Worm (Caenorhabditis elegans) whole organism, late embryonic: Measurements from ENCODE around the gene C27B7.6.

Experiments
- F13H6.1 ChIP-seq: sonication (generic microtip); optimal IDR thresholded peaks from 2 replicates; lab custom pipeline; 2016; ENCODE audit warnings: missing genetic modification characterization, missing compliant biosample characterization
- K09A11.1 ChIP-seq: sonication (generic microtip); optimal IDR thresholded peaks from 2 replicates; lab custom pipeline; 2017; ENCODE audit warnings: antibody characterized with exemption, mild to moderate bottlenecking, missing genetic modification characterization, missing compliant biosample characterization; ENCODE audit not compliant: insufficient read depth
- ceh-24 ChIP-seq: sonication (generic microtip); optimal IDR thresholded peaks from 2 replicates; lab custom pipeline; 2016; ENCODE audit warnings: mild to moderate bottlenecking, missing genetic modification characterization, missing compliant biosample characterization
- fax-1 ChIP-seq: sonication (generic microtip); optimal IDR thresholded peaks from 2 replicates; lab custom pipeline; 2016; ENCODE audit warnings: missing genotype, missing genetic modification characterization, missing compliant biosample characterization
- hlh-30 ChIP-seq: sonication (generic microtip); optimal IDR thresholded peaks from 2 replicates; lab custom pipeline; 2017; ENCODE audit warnings: antibody characterized with exemption, missing genetic modification characterization, missing compliant biosample characterization; ENCODE audit not compliant: insufficient read depth
- lin-11 ChIP-seq: fragments of 200-800 bp; sonication (Bioruptor generic); optimal IDR thresholded peaks from 2 replicates; lab custom pipeline; 2018; ENCODE audit warnings: mild to moderate bottlenecking, missing genetic modification characterization, missing compliant biosample characterization
- nfya-1 ChIP-seq: sonication (generic microtip); optimal IDR thresholded peaks from 2 replicates; lab custom pipeline; 2017; ENCODE audit warnings: missing genetic modification characterization, mild to moderate bottlenecking, missing compliant biosample characterization, antibody characterized with exemption, moderate library complexity
- npax-4 ChIP-seq: sonication (generic microtip); optimal IDR thresholded peaks from 2 replicates; lab custom pipeline; 2016; ENCODE audit warnings: missing genetic modification characterization, missing compliant biosample characterization
- pag-3 ChIP-seq: sonication (generic microtip); optimal IDR thresholded peaks from 2 replicates; lab custom pipeline; 2016; ENCODE audit warnings: missing compliant biosample characterization, missing genetic modification characterization, borderline replicate concordance
- pha-4 ChIP-seq: fragments of 150-350 bp; optimal IDR thresholded peaks from 2 replicates; lab custom pipeline; 2018; ENCODE audit warnings: missing biosample characterization, missing genetic modification reagents, missing genetic modification characterization
- sox-4 ChIP-seq: sonication (generic microtip); optimal IDR thresholded peaks from 2 replicates; lab custom pipeline; 2017; ENCODE audit warnings: mild to moderate bottlenecking, missing genetic modification characterization, inconsistent platforms, missing compliant biosample characterization
- tbx-2 ChIP-seq: sonication (generic microtip); optimal IDR thresholded peaks from 2 replicates; lab custom pipeline; 2016; ENCODE audit warnings: missing genetic modification characterization, missing compliant biosample characterization
- unc-55 ChIP-seq: sonication (generic microtip); optimal IDR thresholded peaks from 2 replicates; lab custom pipeline; 2017; ENCODE audit warnings: missing biosample characterization, missing genetic modification reagents, missing genetic modification characterization

- TF ChIP-seq hlh-30 = no peak
- TF ChIP-seq ceh-24 (tag; lab: Kevin White, UChicago) = no peak
- no peak for TF ChIP-seq tbx-2
- TF ChIP-seq npax-4 (tag; lab: Kevin White, UChicago) = no peak
- no peak for TF ChIP-seq pha-4 (tag; lab: Kevin White, UChicago)
- TF ChIP-seq unc-55 = no peak
- TF ChIP-seq sox-4 (tag; lab: Kevin White, UChicago) = no peak
- TF ChIP-seq fax-1 (tag; lab: Kevin White, UChicago) = no peak
- no peak for TF ChIP-seq F13H6.1 (tag; lab: Kevin White, UChicago)
- no peak for TF ChIP-seq K09A11.1 (tag; lab: Kevin White, UChicago)
- no peak for TF ChIP-seq pag-3 (tag; lab: Kevin White, UChicago)
- no peak for TF ChIP-seq lin-11 (tag; lab: Kevin White, UChicago)
- TF ChIP-seq nfya-1 (tag; lab: Kevin White, UChicago) = no peak
Measured at ce11 chrIV:8926511-8926910, 20.4 kb upstream of the C27B7.6 start.
